Fruit fly (Drosophila melanogaster): ENCODE measurements around the gene Papss.

DNA sequence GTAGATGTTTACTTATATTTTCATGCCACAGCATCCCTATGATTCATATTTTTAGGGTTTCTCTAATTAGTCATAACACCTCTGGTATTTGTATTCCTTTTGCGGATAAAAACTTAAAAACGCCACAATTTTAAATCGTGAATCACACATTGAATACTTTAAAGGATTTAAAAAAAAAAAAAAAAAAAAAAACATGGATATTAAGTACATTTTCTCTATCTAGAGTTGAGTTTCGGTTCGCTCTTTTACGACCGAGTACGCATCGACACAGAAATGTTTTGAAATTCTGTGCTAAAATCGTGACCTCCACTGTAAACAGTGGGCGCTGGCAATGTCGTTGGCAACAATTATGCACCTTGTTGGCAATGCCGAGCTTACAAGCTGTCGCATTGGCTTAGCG, 60.3 kb downstream of the Papss start:
- TF ChIP-seq CG32121 (GFP tag; IDR thresholded peaks at IDR 0.05) (no peak), CG8159 (tag; optimal IDR thresholded peaks at IDR 0.05) (peak; percentile 32)

Measured in whole organism, pupa.